Worm (Caenorhabditis elegans) whole organism, L1 larva: ENCODE results near the gene fahd-1.

ENCODE experiments used
- ces-1 ChIP-seq: fragments of 150-350 bp; optimal IDR thresholded peaks from 2 replicates; lab custom pipeline; 2014; ENCODE audit warnings: missing biosample characterization, missing genetic modification reagents, missing genetic modification characterization
- elt-3 ChIP-seq, 6 experiments: fragments of 150-350 bp in 1 of 6; sonication (generic microtip); optimal IDR thresholded peaks; 2 replicates each; lab custom pipeline; 2017 to 2018; ENCODE audit warnings: missing biosample characterization in 6 of 6, missing genetic modification characterization in 6 of 6, inconsistent platforms in 1 of 6
- lir-3 ChIP-seq: sonication (generic microtip); optimal IDR thresholded peaks from 2 replicates; lab custom pipeline; 2016; ENCODE audit warnings: mild to moderate bottlenecking, missing genetic modification characterization, moderate library complexity, missing compliant biosample characterization; ENCODE audit not compliant: poor library complexity
- mef-2 ChIP-seq: fragments of 150-350 bp; optimal IDR thresholded peaks from 2 replicates; lab custom pipeline; 2014; ENCODE audit warnings: missing biosample characterization, missing genetic modification characterization
- nhr-20 ChIP-seq: sonication (generic microtip); optimal IDR thresholded peaks from 2 replicates; lab custom pipeline; 2016; ENCODE audit warnings: mild to moderate bottlenecking, missing genetic modification characterization, missing compliant biosample characterization
- rnt-1 ChIP-seq: sonication (generic microtip); optimal IDR thresholded peaks from 2 replicates; lab custom pipeline; 2016; ENCODE audit warnings: mild to moderate bottlenecking, missing genetic modification characterization, moderate library complexity, missing compliant biosample characterization
- unc-98 ChIP-seq: fragments of 200-800 bp; sonication (Bioruptor generic); IDR thresholded peaks from 2 replicates; pipeline ENCODE4 v1.3.6; 2022; ENCODE audit warnings: missing genetic modification characterization, missing compliant biosample characterization
- ztf-4 ChIP-seq: fragments of 150-350 bp; optimal IDR thresholded peaks from 2 replicates; lab custom pipeline; 2014; ENCODE audit warnings: missing biosample characterization, missing genetic modification characterization

ce11 chrIII:7858407-7859029 lies 33.5 kb upstream of the fahd-1 start, which contains the start of the genes coq-5 and ufm-1:
- TF ChIP-seq nhr-20 (tag; lab: Kevin White, UChicago) (peak; percentile 27), ztf-4 (tag; lab: Kevin White, UChicago) (no peak), unc-98 (GFP tag; lab: Robert Waterston, UW) (no peak; the same call in 1 of the 2 replicates), mef-2 (tag; lab: Kevin White, UChicago) (no peak), ces-1 (GFP tag; lab: Kevin White, UChicago) (no peak), rnt-1 (tag; lab: Kevin White, UChicago) (peak; percentile 10), elt-3 (tag; optimal IDR thresholded peaks at IDR 0.05; lab: Kevin White, UChicago) (no peak), lir-3 (tag; lab: Kevin White, UChicago) (peak; percentile 80)
